Worm (Caenorhabditis elegans): ENCODE measurements around the gene C54C6.7.

- no peak for TF ChIP-seq lin-13 (GFP tag; optimal IDR thresholded peaks at IDR 0.05)
- TF ChIP-seq ztf-1 (GFP tag; conservative IDR thresholded peaks at IDR 0.05), result no peak
- TF ChIP-seq nhr-237 (tag; optimal IDR thresholded peaks at IDR 0.05), result no peak
- no peak for TF ChIP-seq aly-2 (tag; optimal IDR thresholded peaks at IDR 0.05)
- TF ChIP-seq ztf-11 (tag; optimal IDR thresholded peaks at IDR 0.05), result no peak
- TF ChIP-seq R02D3.7 (tag; optimal IDR thresholded peaks at IDR 0.05), result no peak
- TF ChIP-seq nhr-11 (tag; optimal IDR thresholded peaks at IDR 0.05), result no peak
Measured at ce11 chrIII:3588183-3588582, 42.0 kb upstream of the C54C6.7 start.
